Worm (Caenorhabditis elegans) whole organism, L3 larva: ENCODE measurements around the gene kin-30.

Experiments
- ceh-82 ChIP-seq: fragments of 150-350 bp; optimal IDR thresholded peaks from 2 replicates; lab custom pipeline; 2014; ENCODE audit warnings: missing biosample characterization, missing genetic modification characterization
- daf-12 ChIP-seq: fragments of 150-350 bp; optimal IDR thresholded peaks from 2 replicates; lab custom pipeline; 2014; ENCODE audit warnings: missing biosample characterization, missing genetic modification reagents, missing genetic modification characterization

DNA sequence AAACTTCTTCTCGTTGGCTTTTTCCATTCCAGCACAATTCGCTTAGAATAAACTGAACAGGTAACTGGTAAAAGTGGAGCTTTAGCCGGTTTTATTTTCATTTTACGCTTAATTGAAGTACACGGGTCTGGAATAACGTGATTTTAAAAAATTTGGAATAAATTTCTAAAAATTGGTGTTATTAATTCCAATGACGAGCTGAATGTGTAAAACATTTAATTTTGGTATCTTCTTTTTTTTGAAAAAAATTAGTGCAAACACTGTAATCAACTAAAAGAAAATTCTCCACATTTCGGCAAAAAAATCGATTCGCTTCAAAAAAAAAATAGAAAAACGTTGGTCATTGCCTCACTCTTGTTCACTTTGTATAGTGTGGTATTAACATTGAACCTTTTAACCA, 27.7 kb downstream of the kin-30 start, which contains the start of gene T10H4.4:
- TF ChIP-seq ceh-82 (no peak), daf-12 (tag; lab: Kevin White, UChicago) (no peak)
